Worm (Caenorhabditis elegans) whole organism, L2 larva: ENCODE measurements around the gene T23F11.11.

ENCODE experiments used
- nhr-10 ChIP-seq: sonication (generic microtip); optimal IDR thresholded peaks from 2 replicates; lab custom pipeline; 2017; ENCODE audit warnings: missing biosample characterization, missing genetic modification characterization
- snpc-4 ChIP-seq: fragments of 150-350 bp; optimal IDR thresholded peaks from 2 replicates; lab custom pipeline; 2014; ENCODE audit warnings: missing biosample characterization, missing genetic modification characterization

- no peak for TF ChIP-seq snpc-4 (tag; lab: Kevin White, UChicago)
- no peak for TF ChIP-seq nhr-10 (tag; lab: Kevin White, UChicago)
These were observed 17.5 kb downstream of the T23F11.11 start for ce11 chrIII:4653912-4654311.
